Worm (Caenorhabditis elegans) whole organism, L3 larva: ENCODE data around the gene F11D11.12.

Experiments used
- aly-2 ChIP-seq: fragments of 150-350 bp; optimal IDR thresholded peaks from 2 replicates; lab custom pipeline; 2014; ENCODE audit warnings: missing biosample characterization, missing genetic modification characterization
- ama-1 ChIP-seq: fragments of 150-350 bp; optimal IDR thresholded peaks from 2 replicates; lab custom pipeline; 2018
- ceh-16 ChIP-seq: sonication (generic microtip); optimal IDR thresholded peaks from 2 replicates; lab custom pipeline; 2017; ENCODE audit warnings: missing biosample characterization, missing genetic modification characterization
- lin-15B ChIP-seq: fragments of 150-350 bp; optimal IDR thresholded peaks from 2 replicates; lab custom pipeline; 2014; ENCODE audit warnings: missing biosample characterization, missing genetic modification characterization
- nhr-28 ChIP-seq: fragments of 150-350 bp; optimal IDR thresholded peaks from 2 replicates; lab custom pipeline; 2014; ENCODE audit warnings: missing biosample characterization, missing genetic modification characterization
- nhr-76 ChIP-seq: fragments of 150-350 bp; sonication (generic microtip); optimal IDR thresholded peaks from 5 replicates; lab custom pipeline; 2014; ENCODE audit warnings: missing biosample characterization, missing genetic modification characterization
- nhr-77 ChIP-seq: fragments of 150-350 bp; optimal IDR thresholded peaks from 2 replicates; lab custom pipeline; 2014; ENCODE audit warnings: missing biosample characterization, missing genetic modification characterization
- unc-62 ChIP-seq: fragments of 150-350 bp; sonication (generic microtip); optimal IDR thresholded peaks from 4 replicates; lab custom pipeline; 2014; ENCODE audit warnings: missing biosample characterization, missing genetic modification reagents, missing genetic modification characterization
- ztf-4 ChIP-seq: fragments of 150-350 bp; optimal IDR thresholded peaks from 2 replicates; lab custom pipeline; 2014; ENCODE audit warnings: missing biosample characterization, missing genetic modification characterization

- no peak for TF ChIP-seq aly-2 (tag; lab: Kevin White, UChicago)
- TF ChIP-seq nhr-76 (tag; lab: Kevin White, UChicago) = no peak
- TF ChIP-seq lin-15B (tag; lab: Kevin White, UChicago) = no peak
- TF ChIP-seq nhr-28 (tag; lab: Kevin White, UChicago) = no peak
- no peak for TF ChIP-seq nhr-77
- no peak for TF ChIP-seq unc-62
- TF ChIP-seq ama-1 (lab: Kevin White, UChicago) = no peak
- TF ChIP-seq ztf-4 (tag; lab: Kevin White, UChicago) = no peak
- TF ChIP-seq ceh-16 (tag; lab: Kevin White, UChicago) = no peak
Observed at ce11 chrV:18724076-18724475, 26.4 kb downstream of the F11D11.12 start.
